Worm (Caenorhabditis elegans) whole organism, mixed stage, embryonic: ENCODE data around the gene nspb-3.

Experiments used
- elt-1 ChIP-seq: sonication (generic microtip); optimal IDR thresholded peaks from 2 replicates; lab custom pipeline; 2017; ENCODE audit warnings: missing genetic modification characterization, mild to moderate bottlenecking, missing compliant biosample characterization, antibody characterized with exemption, moderate library complexity, borderline replicate concordance; ENCODE audit not compliant: insufficient read depth
- nhr-12 ChIP-seq: fragments of 150-350 bp; optimal IDR thresholded peaks from 2 replicates; lab custom pipeline; 2014; ENCODE audit warnings: missing biosample characterization, missing genetic modification characterization
- snpc-4 ChIP-seq: fragments of 150-350 bp; optimal IDR thresholded peaks from 2 replicates; lab custom pipeline; 2014; ENCODE audit warnings: missing biosample characterization, missing genetic modification characterization

DNA sequence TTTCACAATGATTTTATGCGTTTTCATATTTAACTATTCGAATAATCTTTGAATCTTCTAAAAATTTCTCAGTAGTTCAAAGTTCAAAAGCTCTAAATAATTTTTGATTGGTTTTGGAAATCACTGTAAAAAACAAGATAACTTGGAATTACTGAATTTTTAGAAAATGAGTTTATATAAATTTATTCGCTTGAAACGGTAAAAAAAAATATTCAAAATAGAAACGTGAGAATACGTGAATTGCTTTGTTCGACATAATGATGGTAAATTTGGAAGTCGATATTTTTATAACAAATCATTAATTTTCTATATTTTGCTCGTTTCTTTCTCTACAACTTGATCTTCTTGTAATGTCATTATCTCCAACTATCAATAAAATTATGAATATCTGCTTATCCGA, 28.6 kb upstream of the nspb-3 start, which contains the start of gene C01B10.44:
- no peak for TF ChIP-seq nhr-12
- TF ChIP-seq snpc-4 (tag; lab: Kevin White, UChicago), result no peak
- TF ChIP-seq elt-1 (tag; lab: Kevin White, UChicago), result no peak
